Worm (Caenorhabditis elegans) whole organism, mixed stage, embryonic: Measurements from ENCODE around the gene str-233.

Source experiments
- ceh-43 ChIP-seq: fragments of 200-800 bp; sonication (Bioruptor generic); optimal IDR thresholded peaks from 2 replicates; lab custom pipeline; 2018; ENCODE audit warnings: mild to moderate bottlenecking, missing genetic modification characterization, moderate library complexity, missing compliant biosample characterization
- mep-1 ChIP-seq: fragments of 150-350 bp; optimal IDR thresholded peaks from 2 replicates; lab custom pipeline; 2017; ENCODE audit warnings: missing biosample characterization, missing genetic modification reagents, missing genetic modification characterization, inconsistent platforms
- nhr-28 ChIP-seq: fragments of 150-350 bp; optimal IDR thresholded peaks from 2 replicates; lab custom pipeline; 2014; ENCODE audit warnings: missing biosample characterization, missing genetic modification characterization
- nhr-76 ChIP-seq: sonication (generic microtip); optimal IDR thresholded peaks from 2 replicates; lab custom pipeline; 2017; ENCODE audit warnings: missing biosample characterization, missing genetic modification characterization

- TF ChIP-seq mep-1 (tag; lab: Kevin White, UChicago) (no peak), ceh-43 (no peak), nhr-76 (no peak), nhr-28 (tag; lab: Kevin White, UChicago) (no peak)
Observed at ce11 chrV:16002288-16002687, 7.2 kb downstream of the str-233 start, which contains the start of gene nhr-63.
